Fruit fly (Drosophila melanogaster): ENCODE measurements around the gene fid.

Gene fid

DNA sequence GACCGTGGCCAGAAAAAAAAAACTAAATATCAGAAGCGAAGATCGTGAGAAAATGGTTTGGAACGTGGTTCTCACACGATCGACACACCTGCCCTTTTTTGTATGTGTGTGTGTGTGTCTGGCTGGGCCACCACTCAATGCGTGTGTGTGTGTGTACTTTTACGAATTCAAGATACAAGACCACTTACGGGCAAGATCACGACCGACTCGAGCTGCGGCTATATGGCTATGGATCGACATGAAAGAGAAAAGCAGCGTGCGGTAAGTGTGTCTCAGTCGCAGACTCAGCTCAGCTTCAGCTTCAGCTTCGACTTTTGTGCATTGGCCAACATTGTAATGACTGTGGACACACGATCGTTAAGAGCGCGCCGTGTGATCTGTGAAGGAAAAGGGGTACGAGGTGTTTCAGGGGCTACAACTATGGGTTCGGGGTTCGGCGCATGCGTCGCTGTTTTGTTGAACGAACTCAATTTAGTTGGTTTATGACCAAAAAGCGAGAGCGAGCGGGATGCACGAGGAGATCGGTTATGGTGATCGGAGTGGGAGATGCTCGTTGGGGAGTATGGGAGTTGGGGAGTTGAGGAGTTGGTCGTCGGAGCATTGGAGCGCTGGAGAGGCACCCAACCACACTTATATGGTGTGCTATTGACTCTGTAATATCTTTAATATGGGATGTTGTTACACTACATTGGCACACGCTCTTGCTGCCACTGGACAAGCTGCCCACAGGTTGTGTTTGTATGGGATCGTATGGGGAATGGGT, 32.9 kb downstream of the fid start (continued):
- TF ChIP-seq fu2 (GFP tag; optimal IDR thresholded peaks at IDR 0.05) (no peak), Sin3A (optimal IDR thresholded peaks at IDR 0.05) (no peak), CG4707 (GFP tag; optimal IDR thresholded peaks at IDR 0.05) (no peak), chinmo (GFP tag; IDR thresholded peaks at IDR 0.05; ENCODE audit: partially characterized antibody) (0 out of 4 replicates have a peak, but pooled peaks have one; percentile 69), phol (tag; optimal IDR thresholded peaks at IDR 0.05) (no peak), gsb-n (tag; optimal IDR thresholded peaks at IDR 0.05) (peak; percentile 53), Hmx (GFP tag; optimal IDR thresholded peaks at IDR 0.05) (no peak), hkb (optimal IDR thresholded peaks at IDR 0.05) (no peak), hkb (GFP tag; IDR thresholded peaks at IDR 0.05) (no peak), CG14050 (GFP tag; IDR thresholded peaks at IDR 0.05) (no peak), B-H1 (GFP tag; IDR thresholded peaks at IDR 0.05) (no peak), CG8359 (GFP tag; optimal IDR thresholded peaks at IDR 0.05; ENCODE audit: borderline replicate concordance) (no peak), CG8478 (optimal IDR thresholded peaks at IDR 0.05) (no peak), tup (GFP tag; optimal IDR thresholded peaks at IDR 0.05) (no peak), Ravus (GFP tag; IDR thresholded peaks at IDR 0.05) (no peak), tx (GFP tag; optimal IDR thresholded peaks at IDR 0.05) (no peak), NK7.1 (GFP tag; optimal IDR thresholded peaks at IDR 0.05) (no peak)

DNA sequence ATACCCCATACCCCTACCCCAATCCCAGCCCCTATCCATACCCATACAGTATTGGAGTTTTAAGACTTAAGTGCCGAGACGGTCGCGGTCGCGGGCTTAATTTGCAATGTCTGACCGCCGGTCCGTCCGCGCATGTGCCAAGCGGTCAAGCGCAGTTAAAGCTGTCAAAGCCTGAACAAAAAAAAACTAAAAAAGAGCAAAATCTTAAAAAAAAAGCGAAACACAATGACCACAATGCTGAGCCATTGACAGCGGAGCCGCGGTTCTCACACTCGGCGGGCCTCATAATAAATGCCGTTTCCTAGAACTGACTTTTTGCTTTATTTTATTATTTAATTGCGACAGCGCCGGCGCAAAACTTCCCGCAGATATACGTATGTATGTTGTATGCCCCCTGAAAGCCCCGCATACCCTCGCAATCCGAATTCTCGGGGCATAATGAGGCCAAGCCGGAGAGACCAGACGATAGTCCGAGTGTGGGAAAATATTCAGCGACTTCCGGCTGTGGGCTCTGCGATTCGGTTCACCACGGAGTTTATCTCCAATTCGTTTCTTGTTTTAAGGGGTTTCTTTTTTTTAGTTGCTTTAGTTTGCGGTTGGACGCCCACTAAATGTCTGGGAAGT, 34.6 kb downstream of the fid start:
- TF ChIP-seq ftz-f1 (GFP tag; optimal IDR thresholded peaks at IDR 0.05) = no peak
- TF ChIP-seq chinmo (GFP tag; IDR thresholded peaks at IDR 0.05; ENCODE audit: partially characterized antibody) = 0 out of 4 replicates have a peak, but pooled peaks have one; percentile 41
- TF ChIP-seq CG10366 (GFP tag; IDR thresholded peaks at IDR 0.05) = no peak
- peak in 1 of 2 experiments; percentile 4 for TF ChIP-seq Eip74EF (GFP tag; optimal IDR thresholded peaks at IDR 0.05)
- peak; percentile 24 for TF ChIP-seq pros (GFP tag; optimal IDR thresholded peaks at IDR 0.05)
- no peak for TF ChIP-seq cwo (GFP tag; optimal IDR thresholded peaks at IDR 0.05)
- TF ChIP-seq kay (GFP tag; optimal IDR thresholded peaks at IDR 0.05) = no peak
- TF ChIP-seq HHEX (GFP tag; optimal IDR thresholded peaks at IDR 0.05) = no peak
- TF ChIP-seq CG11456 (GFP tag; IDR thresholded peaks at IDR 0.05) = no peak
- no peak for TF ChIP-seq CG7372 (GFP tag; IDR thresholded peaks at IDR 0.05)
- TF ChIP-seq NFAT (GFP tag; IDR thresholded peaks at IDR 0.05) = 0 out of 2 replicates have a peak, but pooled peaks have one; percentile 13
- TF ChIP-seq Six4 (GFP tag; optimal IDR thresholded peaks at IDR 0.05) = no peak
- TF ChIP-seq HLHmδ (GFP tag; optimal IDR thresholded peaks at IDR 0.05) = peak; percentile 8
- TF ChIP-seq toy (GFP tag; IDR thresholded peaks at IDR 0.05) = no peak
- TF ChIP-seq CG7928 (GFP tag; optimal IDR thresholded peaks at IDR 0.05) = no peak
- TF ChIP-seq gem (tag; optimal IDR thresholded peaks at IDR 0.05) = no peak
- no peak for TF ChIP-seq disco-r (GFP tag; optimal IDR thresholded peaks at IDR 0.05)
- TF ChIP-seq br (optimal IDR thresholded peaks at IDR 0.05) = no peak
- no peak for TF ChIP-seq az2 (GFP tag; optimal IDR thresholded peaks at IDR 0.05)
- TF ChIP-seq CG17568 (GFP tag; optimal IDR thresholded peaks at IDR 0.05) = no peak
- TF ChIP-seq gsb-n (tag; optimal IDR thresholded peaks at IDR 0.05) = no peak
- no peak for TF ChIP-seq CG2116 (GFP tag; optimal IDR thresholded peaks at IDR 0.05)
- TF ChIP-seq CG3726 (GFP tag; IDR thresholded peaks at IDR 0.05) = no peak
- TF ChIP-seq crol (GFP tag; IDR thresholded peaks at IDR 0.05) = peak; percentile 41; the same call in 1 of the 2 replicates
- TF ChIP-seq pzg (GFP tag; optimal IDR thresholded peaks at IDR 0.05) = no peak
- no peak for TF ChIP-seq CG6175 (GFP tag; IDR thresholded peaks at IDR 0.05)
- TF ChIP-seq Mrtf (GFP tag; IDR thresholded peaks at IDR 0.05) = no peak
- no peak for TF ChIP-seq Sin3A (optimal IDR thresholded peaks at IDR 0.05)
- no peak for TF ChIP-seq ab (GFP tag; optimal IDR thresholded peaks at IDR 0.05)
- no peak for TF ChIP-seq dysf (GFP tag; IDR thresholded peaks at IDR 0.05)
- no peak for TF ChIP-seq twi (tag; optimal IDR thresholded peaks at IDR 0.05)
- no peak for TF ChIP-seq maf-S (GFP tag; optimal IDR thresholded peaks at IDR 0.05)
- TF ChIP-seq CG2678 (tag; optimal IDR thresholded peaks at IDR 0.05) = no peak
- no peak for TF ChIP-seq Hsf (GFP tag; optimal IDR thresholded peaks at IDR 0.05)
- TF ChIP-seq CG9932 (GFP tag; IDR thresholded peaks at IDR 0.05) = no peak
